Fruit fly (Drosophila melanogaster) whole organism, embryonic: Measurements from ENCODE around the gene elB.

Experiments used
- CG10959 ChIP-seq: fragments of 200-800 bp; sonication (Bioruptor generic); IDR thresholded peaks from 2 replicates; pipeline ENCODE4 v1.3.6; 2022; ENCODE audit warnings: missing biosample characterization, missing genetic modification characterization
- CG11247 ChIP-seq: fragments of 200-800 bp; sonication (Bioruptor generic); IDR thresholded peaks from 2 replicates; pipeline ENCODE4 v1.3.6; 2022; ENCODE audit warnings: missing biosample characterization, missing genetic modification characterization
- CG1233 ChIP-seq: fragments of 200-800 bp; sonication (Bioruptor generic); optimal IDR thresholded peaks from 4 replicates; lab custom pipeline; 2018; ENCODE audit warnings: missing biosample characterization, mild to moderate bottlenecking, missing genetic modification characterization
- CG3995 ChIP-seq: fragments of 200-800 bp; sonication (Bioruptor generic); optimal IDR thresholded peaks from 3 replicates; lab custom pipeline; 2016; ENCODE audit warnings: missing biosample characterization, missing genetic modification characterization
- CG9932 ChIP-seq: fragments of 200-800 bp; sonication (Bioruptor generic); IDR thresholded peaks from 2 replicates; pipeline ENCODE4 v1.3.6; 2022; ENCODE audit warnings: missing biosample characterization, missing genetic modification characterization
- Hmx ChIP-seq: fragments of 200-800 bp; sonication (Bioruptor generic); optimal IDR thresholded peaks from 2 replicates; lab custom pipeline; 2016; ENCODE audit warnings: missing biosample characterization, missing genetic modification characterization

DNA sequence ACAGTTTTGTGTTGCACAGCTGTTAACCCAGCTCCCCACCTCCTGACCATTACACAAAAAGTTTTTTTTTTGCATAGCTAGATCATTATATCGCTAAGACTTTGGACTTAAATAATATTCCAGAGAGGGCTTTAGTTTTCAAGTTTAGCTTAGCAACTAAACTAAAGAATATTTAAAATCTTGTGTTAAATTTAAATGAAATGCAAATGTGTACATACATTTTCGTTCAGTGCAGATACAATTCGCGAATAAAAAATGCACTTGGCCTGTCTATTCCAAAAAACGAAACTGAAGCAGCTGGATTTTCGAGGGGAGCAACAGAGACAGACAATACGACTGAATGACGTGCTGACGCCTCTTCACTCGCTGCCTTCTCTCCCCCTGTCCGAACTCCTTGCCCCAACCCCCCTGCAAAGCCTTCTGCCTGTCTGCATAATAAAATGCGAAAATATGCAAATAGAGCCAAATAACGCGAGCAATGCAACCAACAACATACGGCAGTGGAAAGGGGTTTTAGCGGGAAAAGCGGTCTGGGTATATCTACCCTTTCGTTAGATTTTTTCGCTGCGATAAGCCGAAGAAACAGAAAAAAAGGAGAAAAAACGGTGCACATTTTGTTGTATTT lies 7.6 kb downstream of the elB start:
- TF ChIP-seq CG11247 = no peak
- TF ChIP-seq CG3995 (GFP tag; lab: Kevin White, UChicago) = no peak
- no peak for TF ChIP-seq CG1233 (GFP tag; lab: Kevin White, UChicago)
- TF ChIP-seq Hmx (GFP tag; lab: Kevin White, UChicago) = no peak
- no peak for TF ChIP-seq CG9932 (GFP tag; lab: Robert Waterston, UW)
- TF ChIP-seq CG10959 (GFP tag; lab: Robert Waterston, UW) = no peak
